Worm (Caenorhabditis elegans) whole organism, L3 larva: ENCODE measurements around the gene F46F5.1.

Experiments used
- R02D3.7 ChIP-seq: fragments of 150-350 bp; optimal IDR thresholded peaks from 2 replicates; lab custom pipeline; 2014; ENCODE audit warnings: missing biosample characterization, missing genetic modification characterization
- nhr-28 ChIP-seq: fragments of 150-350 bp; optimal IDR thresholded peaks from 2 replicates; lab custom pipeline; 2014; ENCODE audit warnings: missing biosample characterization, missing genetic modification characterization

- TF ChIP-seq R02D3.7: no peak
- TF ChIP-seq nhr-28 (tag; lab: Kevin White, UChicago): no peak
These were observed 31.8 kb upstream of the F46F5.1 start, which contains the start of gene F46F5.10 for ce11 chrII:823529-823928.
